Fruit fly (Drosophila melanogaster) whole organism, embryonic: ENCODE data around the gene Cyt-c-d.

ENCODE experiments used
- CG10462 ChIP-seq: fragments of 200-800 bp; sonication (Bioruptor generic); optimal IDR thresholded peaks from 2 replicates; lab custom pipeline; 2016; ENCODE audit warnings: missing biosample characterization, missing genetic modification characterization
- CG17802 ChIP-seq: fragments of 200-800 bp; sonication (Bioruptor generic); optimal IDR thresholded peaks from 2 replicates; lab custom pipeline; 2018; ENCODE audit warnings: missing biosample characterization, mild to moderate bottlenecking, missing genetic modification characterization, moderate library complexity
- CG32767 ChIP-seq: fragments of 200-800 bp; sonication (Bioruptor generic); IDR thresholded peaks from 2 replicates; pipeline ENCODE4 v1.3.6; 2022; ENCODE audit warnings: missing biosample characterization, missing genetic modification characterization
- CG4854 ChIP-seq: fragments of 200-800 bp; sonication (Bioruptor generic); optimal IDR thresholded peaks from 2 replicates; lab custom pipeline; 2016; ENCODE audit warnings: missing biosample characterization, missing genetic modification characterization, inconsistent platforms
- CG7839 ChIP-seq: fragments of 200-800 bp; sonication (Bioruptor generic); optimal IDR thresholded peaks from 3 replicates; lab custom pipeline; 2018; ENCODE audit warnings: missing biosample characterization, mild to moderate bottlenecking, missing genetic modification characterization, moderate library complexity
- Dll ChIP-seq: fragments of 200-800 bp; sonication (Bioruptor generic); IDR thresholded peaks from 4 replicates; pipeline ENCODE4 v1.3.6; 2022; ENCODE audit warnings: missing biosample characterization, missing genetic modification characterization; ENCODE audit not compliant: partially characterized antibody
- fru ChIP-seq: fragments of >200 bp; optimal IDR thresholded peaks from 2 replicates; lab custom pipeline; 2017
- lmd ChIP-seq: fragments of 200-800 bp; sonication (Bioruptor generic); IDR thresholded peaks from 2 replicates; pipeline ENCODE4 v1.3.6; 2022; ENCODE audit warnings: missing biosample characterization, missing genetic modification characterization

dm6 chr2L:16752340-16752739 lies 36.6 kb downstream of the Cyt-c-d start:
- TF ChIP-seq CG4854 (GFP tag; lab: Kevin White, UChicago), result no peak
- TF ChIP-seq lmd, result no peak
- no peak for TF ChIP-seq CG10462
- no peak for TF ChIP-seq CG17802 (tag; lab: Kevin White, UChicago)
- no peak for TF ChIP-seq CG32767 (GFP tag; lab: Robert Waterston, UW)
- no peak for TF ChIP-seq CG7839 (tag; lab: Kevin White, UChicago)
- no peak for TF ChIP-seq Dll (GFP tag; lab: Robert Waterston, UW)
- TF ChIP-seq fru (lab: Kevin White, UChicago), result no peak
